Worm (Caenorhabditis elegans) whole organism, L4/young adult: ENCODE measurements around the gene comt-5.

Experiments
- W03F9.2 ChIP-seq: fragments of 150-350 bp; optimal IDR thresholded peaks from 2 replicates; lab custom pipeline; 2014; ENCODE audit warnings: missing biosample characterization, missing genetic modification characterization
- dao-5 ChIP-seq: sonication (generic microtip); optimal IDR thresholded peaks from 2 replicates; lab custom pipeline; 2016; ENCODE audit warnings: missing genotype, missing genetic modification characterization, moderate library complexity, missing compliant biosample characterization
- him-1 ChIP-seq: sonication (generic microtip); optimal IDR thresholded peaks from 2 replicates; lab custom pipeline; 2016; ENCODE audit warnings: missing genotype, missing genetic modification reagents, missing genetic modification characterization, missing compliant biosample characterization

The comt-5 gene

DNA sequence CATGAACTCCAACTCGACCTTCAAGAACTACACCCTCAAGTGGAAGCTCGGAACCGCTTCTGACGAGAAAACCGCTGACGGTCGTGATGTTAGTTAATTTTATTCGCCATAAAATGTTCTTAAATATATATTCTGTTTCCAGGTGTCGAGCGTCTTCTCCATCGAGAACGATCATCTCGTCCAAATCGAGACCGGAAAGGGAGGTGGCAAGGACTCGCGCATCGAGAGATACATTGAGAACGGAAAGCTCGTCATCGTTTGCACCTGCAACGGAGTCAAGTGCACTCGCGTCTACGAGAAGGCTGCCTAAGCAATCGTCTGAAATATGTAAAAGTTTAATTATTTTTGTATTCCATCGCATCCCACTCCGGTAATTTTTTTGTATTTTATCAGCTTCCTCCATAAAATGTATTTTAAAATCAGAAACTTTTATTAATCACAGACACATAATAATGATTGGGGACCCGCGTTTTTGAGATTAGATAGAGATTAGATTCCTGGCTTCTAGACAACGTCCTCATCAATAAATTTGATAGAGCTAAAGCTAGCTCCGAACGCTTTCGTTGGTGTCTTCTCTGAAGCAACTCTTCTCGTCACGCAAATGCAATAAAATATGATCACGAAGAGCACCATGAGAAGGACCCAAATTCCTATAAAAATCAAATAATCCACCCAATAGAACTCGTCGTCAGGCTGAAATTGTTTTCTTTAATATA is 15.5 kb upstream of the comt-5 start:
- no peak for TF ChIP-seq W03F9.2 (tag; lab: Kevin White, UChicago)
- no peak for TF ChIP-seq him-1 (tag; lab: Kevin White, UChicago)
- no peak for TF ChIP-seq dao-5 (tag; lab: Kevin White, UChicago)

DNA sequence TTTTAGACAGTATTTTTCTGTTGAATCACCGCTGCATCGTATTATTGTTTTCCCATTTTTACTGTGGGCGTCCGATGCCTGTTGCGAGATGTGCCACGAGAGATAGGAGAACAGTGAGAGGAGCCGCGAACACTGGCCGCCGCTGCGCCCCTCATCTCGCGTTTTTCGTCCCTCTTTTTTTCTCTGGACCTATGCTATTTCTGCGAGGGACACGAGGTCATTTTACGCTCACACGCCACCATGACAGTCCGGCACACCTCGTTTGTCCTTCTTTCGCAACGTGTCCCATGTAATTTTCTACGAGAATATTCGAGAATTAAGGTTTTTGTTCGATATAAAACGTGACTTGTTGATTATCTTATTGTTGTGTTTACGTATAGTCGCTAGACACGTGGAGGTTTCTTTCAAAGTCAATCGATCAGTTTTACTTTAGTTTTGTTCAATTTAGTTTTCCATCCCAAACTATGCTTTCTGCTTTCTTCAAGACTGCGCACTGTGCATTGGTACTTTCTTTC is 14.6 kb upstream of the comt-5 start, which contains the start of gene lbp-9:
TSS of gene lbp-9 (plus strand) at position 465 of the 515 bp plus-strand sequence.
- TF ChIP-seq him-1 (tag; lab: Kevin White, UChicago) (no peak), dao-5 (tag; lab: Kevin White, UChicago) (no peak), W03F9.2 (tag; lab: Kevin White, UChicago) (no peak)

DNA sequence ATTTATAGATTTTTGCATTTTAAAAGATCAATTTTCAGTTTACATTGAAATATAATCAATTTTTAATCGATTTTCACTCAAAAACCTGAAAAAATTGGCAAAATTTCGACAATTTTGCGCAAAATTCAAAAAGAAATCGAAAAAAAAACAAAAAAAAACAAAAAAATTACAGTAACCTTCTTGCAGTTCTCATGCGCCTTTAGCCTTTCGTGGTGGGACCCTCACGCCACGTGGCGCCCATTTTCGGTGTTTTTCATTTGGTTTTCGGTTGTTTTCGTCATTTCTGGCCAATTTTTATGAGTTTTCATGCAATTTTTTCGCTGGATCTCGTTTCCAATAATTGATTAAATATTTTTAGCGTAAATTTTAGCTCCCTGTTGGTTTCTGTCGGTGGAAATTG is 14.0 kb upstream of the comt-5 start:
- no peak for TF ChIP-seq him-1 (tag; lab: Kevin White, UChicago)
- peak; percentile 44 for TF ChIP-seq W03F9.2 (tag; lab: Kevin White, UChicago)
- TF ChIP-seq dao-5 (tag; lab: Kevin White, UChicago), result no peak

DNA sequence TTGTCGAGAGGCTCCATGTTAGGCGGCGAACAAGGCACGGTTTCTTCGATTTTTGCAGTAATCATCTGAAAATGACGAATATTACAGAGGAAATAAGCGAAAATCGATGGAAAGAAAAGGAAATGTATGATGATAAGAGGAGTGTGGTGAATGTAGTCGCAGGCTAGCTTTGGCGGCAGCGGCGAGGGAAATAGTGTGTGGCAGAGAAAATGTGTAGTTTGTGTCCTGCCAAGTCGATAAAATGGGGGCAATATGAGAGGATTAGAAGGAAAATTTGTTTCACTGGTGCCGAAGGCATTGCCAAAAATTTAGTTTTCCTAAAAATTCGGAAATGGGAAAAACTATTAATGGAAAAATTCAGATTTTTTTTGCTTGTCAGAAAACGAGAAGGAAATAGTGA is 13.4 kb upstream of the comt-5 start, which contains the start of gene nhr-86:
TSS of gene nhr-86 (minus strand) at position 71 of the 400 bp plus-strand sequence.
- TF ChIP-seq W03F9.2 (tag; lab: Kevin White, UChicago) (no peak), him-1 (tag; lab: Kevin White, UChicago) (no peak), dao-5 (tag; lab: Kevin White, UChicago) (no peak)

DNA sequence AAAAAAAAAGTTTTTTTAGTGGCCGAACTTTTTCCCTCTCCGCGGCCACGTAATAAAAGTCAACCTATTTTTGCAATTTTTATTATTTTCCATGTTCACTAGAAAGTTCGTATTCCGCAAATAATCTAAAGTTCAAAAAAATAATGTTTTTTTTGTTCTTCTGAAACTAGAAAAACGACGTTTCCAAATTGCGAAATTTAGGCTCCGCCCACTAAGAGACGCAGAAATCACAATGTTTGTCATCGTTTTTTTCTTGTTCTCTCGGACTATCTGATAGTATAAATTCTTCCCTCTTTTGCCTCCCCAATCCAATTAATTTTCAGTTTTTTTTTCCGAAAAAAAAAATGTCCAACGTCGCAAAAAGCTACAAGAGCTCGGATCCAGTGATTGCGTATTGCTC is 3.9 kb upstream of the comt-5 start, which contains the start of gene comt-3:
TSS of gene comt-3 (plus strand) at position 214 of the 400 bp plus-strand sequence.
- no peak for TF ChIP-seq dao-5 (tag; lab: Kevin White, UChicago)
- no peak for TF ChIP-seq him-1 (tag; lab: Kevin White, UChicago)
- TF ChIP-seq W03F9.2 (tag; lab: Kevin White, UChicago), result no peak

DNA sequence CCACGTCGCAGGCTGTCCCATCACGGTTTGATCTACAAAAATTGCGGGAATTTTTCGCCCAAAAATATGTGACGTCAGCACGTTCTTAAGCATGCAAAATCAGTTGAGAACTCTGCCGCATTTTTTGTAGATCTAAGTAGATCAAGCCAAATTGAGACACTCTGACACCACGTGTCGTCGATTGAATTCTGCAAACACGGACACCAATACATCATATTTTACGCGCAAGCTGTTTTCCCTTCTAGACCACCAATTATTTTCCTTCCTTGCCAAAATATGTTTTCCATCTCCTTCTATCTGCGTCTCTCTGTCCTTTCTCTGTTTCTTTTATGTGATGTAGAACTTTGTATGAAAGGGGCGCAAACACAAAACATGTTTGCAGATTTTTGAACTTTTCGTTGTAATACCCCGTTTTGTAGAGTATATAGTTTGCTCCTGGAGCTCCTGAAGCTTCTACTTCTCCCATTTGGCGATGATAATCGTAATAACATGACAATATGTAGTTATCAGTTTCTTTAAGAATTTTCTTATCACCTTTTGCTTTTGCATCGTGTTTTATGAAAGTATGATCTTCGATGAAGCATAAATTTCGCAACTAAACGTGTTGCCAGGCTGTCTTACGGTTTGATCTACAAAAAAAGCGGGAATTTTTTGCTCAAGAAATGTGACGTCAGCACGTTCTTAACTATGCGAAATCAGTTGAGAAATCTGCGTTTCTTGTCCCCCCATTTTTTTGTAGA is 2.5 kb upstream of the comt-5 start:
- no peak for TF ChIP-seq dao-5 (tag; lab: Kevin White, UChicago)
- TF ChIP-seq him-1 (tag; lab: Kevin White, UChicago), result no peak
- TF ChIP-seq W03F9.2 (tag; lab: Kevin White, UChicago), result no peak

DNA sequence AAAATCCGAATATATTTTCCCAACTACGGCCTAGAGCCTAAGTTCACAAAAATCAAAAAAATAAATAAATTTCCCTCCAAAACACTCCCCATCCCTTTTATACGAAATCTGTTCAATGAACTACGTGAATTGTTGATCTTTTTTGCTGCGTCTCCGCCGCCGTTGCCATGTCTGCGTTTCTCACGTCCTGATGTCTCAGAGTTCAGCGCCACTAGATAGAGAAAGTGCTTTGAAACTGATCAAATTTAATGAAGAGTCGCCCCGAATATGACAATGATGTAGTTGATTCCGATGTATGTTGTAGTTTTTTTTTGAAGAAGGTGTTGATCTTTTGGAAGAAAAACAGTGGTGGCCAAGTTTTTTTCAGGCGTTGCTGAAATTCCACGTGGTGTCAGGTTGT is 845 bp upstream of the comt-5 start:
- TF ChIP-seq him-1 (tag; lab: Kevin White, UChicago), result no peak
- TF ChIP-seq W03F9.2 (tag; lab: Kevin White, UChicago), result no peak
- TF ChIP-seq dao-5 (tag; lab: Kevin White, UChicago), result no peak

DNA sequence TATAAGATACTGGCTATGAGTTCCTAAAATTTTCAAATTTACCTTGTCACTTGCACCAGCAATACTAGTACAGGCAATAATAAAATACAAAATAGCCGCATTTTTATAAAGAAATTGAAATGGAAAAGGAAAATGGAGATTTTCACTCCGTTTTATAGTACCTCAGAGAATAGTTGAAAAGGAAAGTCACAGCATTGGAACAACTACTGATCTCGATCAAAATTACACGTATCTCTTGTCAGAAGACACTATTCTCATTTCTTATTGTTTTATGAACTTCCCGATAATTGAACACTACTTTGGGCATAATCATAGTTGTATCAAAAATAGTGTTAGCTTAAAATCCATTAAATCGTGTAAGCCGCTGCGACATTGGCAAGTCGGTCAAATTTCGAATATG is 1.9 kb downstream of the comt-5 start, which contains the start of gene Y40B10A.11:
TSS of gene Y40B10A.11 (minus strand) at position 101 of the 400 bp plus-strand sequence.
- TF ChIP-seq dao-5 (tag; lab: Kevin White, UChicago) (no peak), W03F9.2 (tag; lab: Kevin White, UChicago) (no peak), him-1 (tag; lab: Kevin White, UChicago) (no peak)

DNA sequence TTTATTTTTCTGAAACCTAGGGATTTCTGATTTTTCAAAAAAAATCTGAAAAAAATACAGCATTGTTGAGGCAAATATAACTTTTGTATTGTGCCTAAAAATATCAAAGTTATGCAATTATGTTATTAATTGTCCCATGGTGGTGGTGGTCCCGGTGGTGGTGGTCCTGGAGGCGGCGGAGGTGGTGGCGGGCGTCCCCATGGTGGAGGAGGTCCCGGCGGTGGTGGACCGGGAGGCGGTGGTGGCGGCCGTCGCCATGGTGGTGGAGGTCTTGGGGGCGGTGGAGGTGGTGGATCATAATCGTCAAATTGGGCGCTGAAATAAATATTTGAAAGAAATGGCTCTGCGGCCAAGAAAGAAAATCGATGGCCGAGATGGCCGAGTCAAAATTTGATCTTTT is 2.6 kb downstream of the comt-5 start:
- TF ChIP-seq him-1 (tag; lab: Kevin White, UChicago), result no peak
- TF ChIP-seq dao-5 (tag; lab: Kevin White, UChicago), result no peak
- no peak for TF ChIP-seq W03F9.2 (tag; lab: Kevin White, UChicago)

DNA sequence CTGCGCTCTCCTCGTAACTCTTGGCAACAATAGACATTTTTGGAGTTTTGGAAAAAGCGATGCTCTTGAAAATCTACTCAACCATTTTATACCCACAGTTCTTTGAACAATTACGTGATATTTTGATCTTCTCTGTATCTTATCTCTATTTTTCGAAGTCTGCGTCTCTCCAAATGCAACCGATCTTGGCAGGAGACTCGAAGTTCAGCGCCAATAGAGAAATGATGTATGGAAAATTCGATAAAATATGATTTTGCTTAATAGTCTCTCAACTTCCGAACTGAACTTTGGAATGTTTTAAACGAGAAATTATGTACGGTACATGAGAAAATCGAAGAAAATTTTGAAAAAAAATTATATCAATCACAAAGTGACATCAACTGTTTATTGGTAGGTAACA is 3.3 kb downstream of the comt-5 start, which contains the start of gene comt-4:
TSS of gene comt-4 (minus strand) at position 50 of the 400 bp plus-strand sequence.
- TF ChIP-seq him-1 (tag; lab: Kevin White, UChicago) (no peak), dao-5 (tag; lab: Kevin White, UChicago) (no peak), W03F9.2 (tag; lab: Kevin White, UChicago) (no peak)

DNA sequence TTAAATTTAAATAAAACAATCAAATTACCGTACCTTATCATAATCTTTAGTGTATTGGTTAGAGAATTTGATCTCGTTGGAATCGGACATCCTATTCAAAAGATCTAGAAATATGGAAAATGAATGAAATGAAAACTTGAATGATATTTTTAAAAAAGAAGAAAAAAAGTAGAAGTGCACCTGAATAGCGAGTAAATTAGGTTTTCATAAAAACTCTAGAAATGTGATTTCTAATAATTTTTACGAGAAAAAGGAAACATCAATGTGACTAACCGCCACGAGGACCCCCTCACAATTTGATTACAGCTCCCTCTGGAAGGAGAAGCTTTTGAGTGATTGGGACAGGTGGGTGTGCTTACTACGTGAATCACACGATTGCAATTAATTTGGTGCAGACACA is 7.5 kb downstream of the comt-5 start, which contains the start of gene Y40B10A.5:
TSS of gene Y40B10A.5 (minus strand) at position 101 of the 400 bp plus-strand sequence.
- TF ChIP-seq W03F9.2 (tag; lab: Kevin White, UChicago), result no peak
- TF ChIP-seq him-1 (tag; lab: Kevin White, UChicago), result no peak
- no peak for TF ChIP-seq dao-5 (tag; lab: Kevin White, UChicago)

DNA sequence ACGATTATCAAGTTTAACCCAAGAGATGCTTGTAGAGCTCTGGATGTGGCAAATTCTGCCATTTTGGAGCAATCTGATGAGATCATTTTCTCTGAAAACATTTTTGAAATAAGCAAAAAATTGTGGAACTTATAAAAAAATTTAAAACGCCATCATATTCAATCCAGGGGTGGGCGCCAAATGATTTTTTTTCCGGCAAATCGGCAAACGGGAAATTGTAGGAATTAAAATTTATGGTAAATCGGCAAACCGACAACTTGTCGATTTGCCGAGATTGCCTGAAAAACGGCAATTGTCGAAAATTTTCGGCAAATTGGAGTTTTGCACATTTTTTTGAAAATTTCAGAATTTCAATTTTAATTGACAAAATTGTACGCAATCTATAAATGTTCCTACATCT is 17.9 kb downstream of the comt-5 start, which contains the start of gene srab-23:
TSS of gene srab-23 (minus strand) at position 101 of the 400 bp plus-strand sequence.
- TF ChIP-seq him-1 (tag; lab: Kevin White, UChicago) (no peak), dao-5 (tag; lab: Kevin White, UChicago) (no peak), W03F9.2 (tag; lab: Kevin White, UChicago) (no peak)

DNA sequence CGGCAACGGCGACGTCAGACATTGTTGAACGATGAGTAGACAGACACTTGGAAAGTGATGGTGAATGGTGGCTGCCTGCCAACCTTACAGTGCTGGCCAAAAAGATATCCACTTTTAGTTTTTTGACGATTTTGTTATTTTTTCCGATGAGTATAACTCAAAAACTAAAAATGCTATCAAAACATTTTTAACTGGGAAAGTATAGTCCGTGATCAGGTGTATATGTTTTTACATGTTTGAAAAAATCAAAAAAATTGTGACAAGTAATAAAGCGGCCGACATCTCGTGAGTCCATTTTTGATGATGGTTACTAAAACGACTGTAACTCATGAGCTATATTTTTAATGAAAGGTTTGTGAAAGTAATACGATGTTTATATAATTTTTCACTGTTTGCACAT is 22.0 kb downstream of the comt-5 start, which contains the start of gene hil-6:
TSS of gene hil-6 (minus strand) at position 101 of the 400 bp plus-strand sequence.
- no peak for TF ChIP-seq W03F9.2 (tag; lab: Kevin White, UChicago)
